Worm (Caenorhabditis elegans): ENCODE results near the gene fil-1.
A peak's percentile ranks its signal among the peaks of the same experiment; 100 is the strongest.

Gene fil-1

DNA sequence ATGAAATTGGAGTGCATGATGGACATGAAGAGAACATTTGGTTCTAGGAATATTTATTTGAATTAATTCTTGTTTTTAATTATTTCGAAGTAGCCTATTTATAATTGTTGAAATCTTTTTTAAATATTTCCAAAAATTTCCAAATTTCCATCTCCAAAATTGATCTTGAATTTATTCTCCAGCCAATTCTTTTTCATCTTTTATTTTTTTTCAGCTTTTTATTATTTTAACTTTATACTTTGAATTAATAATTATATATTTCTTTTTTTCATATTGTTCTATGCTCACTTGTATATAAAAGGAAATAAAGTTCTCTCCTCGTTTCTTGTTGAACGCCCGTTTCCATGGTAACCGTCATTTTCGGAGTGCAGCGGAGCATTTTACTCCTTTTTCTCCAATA lies 13.7 kb upstream of the fil-1 start, which contains the start of gene xbx-1:
xbx-1 (plus strand) TSS at position 301 of the 400 bp plus-strand sequence.
- no peak for TF ChIP-seq let-607 (tag; optimal IDR thresholded peaks at IDR 0.05)
- no peak for TF ChIP-seq him-1 (tag; optimal IDR thresholded peaks at IDR 0.05)

DNA sequence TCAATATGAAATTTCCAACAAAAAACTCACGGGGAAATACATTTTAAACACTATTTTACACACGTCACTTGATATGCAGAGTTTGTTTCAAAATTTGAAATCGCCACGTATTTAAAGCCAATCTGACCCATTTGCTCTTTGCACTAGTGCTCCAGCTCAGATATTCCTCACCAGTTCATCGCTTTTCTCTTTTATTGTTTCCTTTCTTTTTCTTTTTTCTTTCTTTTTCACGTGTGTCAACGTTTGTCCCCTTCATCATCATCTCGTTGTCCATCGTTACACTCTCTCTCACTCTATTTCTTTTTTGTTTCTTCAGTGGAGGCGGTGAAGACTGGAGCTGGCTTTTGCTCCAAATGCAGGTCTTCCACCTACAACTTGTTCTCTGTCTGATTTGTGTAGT lies 9.0 kb upstream of the fil-1 start, which contains the start of gene F02D8.4:
F02D8.4 (plus strand) TSS at position 301 of the 400 bp plus-strand sequence.
- TF ChIP-seq Y67H2A.10 (GFP tag; conservative IDR thresholded peaks at IDR 0.05) (no peak), lin-40 (tag; optimal IDR thresholded peaks at IDR 0.05) (no peak), C06A6.2 (GFP tag; conservative IDR thresholded peaks at IDR 0.05) (no peak), ccch-3 (GFP tag; optimal IDR thresholded peaks at IDR 0.05) (no peak), snpc-4 (GFP tag; optimal IDR thresholded peaks at IDR 0.05) (no peak), snpc-4 (tag; optimal IDR thresholded peaks at IDR 0.05) (no peak), cebp-2 (GFP tag; IDR thresholded peaks at IDR 0.05) (no peak), egl-18 (GFP tag; IDR thresholded peaks at IDR 0.05) (no peak), atf-7 (tag; optimal IDR thresholded peaks at IDR 0.05) (no peak), F10E7.11 (tag; optimal IDR thresholded peaks at IDR 0.05) (no peak), ZK185.1 (tag; optimal IDR thresholded peaks at IDR 0.05; ENCODE audit: poor library complexity, severe bottlenecking) (no peak), ceh-100 (GFP tag; IDR thresholded peaks at IDR 0.05) (no peak), chd-7 (tag; optimal IDR thresholded peaks at IDR 0.05) (no peak), attf-3 (GFP tag; conservative IDR thresholded peaks at IDR 0.05) (no peak), B0261.1 (tag; optimal IDR thresholded peaks at IDR 0.05) (no peak), madf-6 (GFP tag; IDR thresholded peaks at IDR 0.05) (no peak), K12H6.12 (tag; optimal IDR thresholded peaks at IDR 0.05) (no peak)

DNA sequence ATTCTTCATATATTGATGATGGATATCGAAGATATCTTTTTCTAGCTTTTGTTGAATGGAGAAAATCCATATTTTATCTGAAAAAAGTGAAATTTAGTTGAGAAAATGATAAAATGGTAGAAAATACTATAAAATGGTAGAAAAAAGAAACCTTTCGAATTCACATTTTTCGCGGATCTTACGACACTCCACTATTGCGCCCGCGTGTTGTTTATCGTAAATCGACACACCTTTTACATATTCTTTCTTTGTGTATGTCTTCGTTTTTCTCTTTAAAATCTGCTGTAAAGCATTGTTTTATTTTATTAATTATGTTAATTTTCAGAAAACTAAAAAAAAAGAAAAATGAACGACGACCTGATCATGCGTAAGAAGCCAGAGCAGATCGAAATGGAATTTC lies 2.8 kb upstream of the fil-1 start, which contains the start of the genes cdt-2 and T01C3.2:
cdt-2 (minus strand) TSS at position 284 of the 400 bp plus-strand sequence.
T01C3.2 (plus strand) TSS at position 326 of the 400 bp plus-strand sequence.
- TF ChIP-seq lin-40 (tag; optimal IDR thresholded peaks at IDR 0.05): no peak
- TF ChIP-seq attf-3 (GFP tag; conservative IDR thresholded peaks at IDR 0.05): peak; percentile 91
- peak; percentile 32 for TF ChIP-seq efl-1 (GFP tag; optimal IDR thresholded peaks at IDR 0.05)
- TF ChIP-seq ceh-91 (GFP tag; IDR thresholded peaks at IDR 0.05): no peak
- TF ChIP-seq nhr-27 (tag; optimal IDR thresholded peaks at IDR 0.05): no peak
- TF ChIP-seq athp-1 (tag; optimal IDR thresholded peaks at IDR 0.05): no peak
- TF ChIP-seq F39B2.1 (GFP tag; IDR thresholded peaks at IDR 0.05): no peak
- no peak for TF ChIP-seq snpc-1.1 (tag; optimal IDR thresholded peaks at IDR 0.05; ENCODE audit: insufficient read depth)
- no peak for TF ChIP-seq nhr-120 (GFP tag; IDR thresholded peaks at IDR 0.05)
- TF ChIP-seq sptf-2 (GFP tag; optimal IDR thresholded peaks at IDR 0.05): no peak
- no peak for TF ChIP-seq akir-1 (GFP tag; optimal IDR thresholded peaks at IDR 0.05)
- TF ChIP-seq rcor-1 (GFP tag; IDR thresholded peaks at IDR 0.05): no peak
- TF ChIP-seq B0336.3 (GFP tag; IDR thresholded peaks at IDR 0.05): no peak
- no peak for TF ChIP-seq B0019.2 (GFP tag; conservative IDR thresholded peaks at IDR 0.05)
- TF ChIP-seq ets-4 (GFP tag; optimal IDR thresholded peaks at IDR 0.05): no peak

- TF ChIP-seq tbp1 (GFP tag; optimal IDR thresholded peaks at IDR 0.05) (peak; percentile 42), athp-1 (tag; optimal IDR thresholded peaks at IDR 0.05) (peak; percentile 71), zfh-2 (GFP tag; conservative IDR thresholded peaks at IDR 0.05) (no peak), rpc-1 (optimal IDR thresholded peaks at IDR 0.05) (no peak), rpc-1 (tag; optimal IDR thresholded peaks at IDR 0.05) (no peak), F49E8.2 (tag; optimal IDR thresholded peaks at IDR 0.05; ENCODE audit: insufficient read depth) (peak; percentile 77), unc-62 (GFP tag; optimal IDR thresholded peaks at IDR 0.05) (no peak), F22D6.2 (tag; optimal IDR thresholded peaks at IDR 0.05) (no peak), pbrm-1 (GFP tag; IDR thresholded peaks at IDR 0.05) (0 out of 2 replicates have a peak, but pooled peaks have one; percentile 13), B0336.3 (GFP tag; IDR thresholded peaks at IDR 0.05) (peak; percentile 84), F39B2.1 (GFP tag; IDR thresholded peaks at IDR 0.05) (0 out of 2 replicates have a peak, but pooled peaks have one; percentile 43), madf-8 (GFP tag; conservative IDR thresholded peaks at IDR 0.05) (peak; percentile 23; the same call in 1 of the 2 replicates), ztf-22 (GFP tag; optimal IDR thresholded peaks at IDR 0.05) (no peak), Y53G8AR.9 (GFP tag; conservative IDR thresholded peaks at IDR 0.05) (peak; percentile 83; the same call in 1 of the 2 replicates), hrde-1 (tag; optimal IDR thresholded peaks at IDR 0.05; ENCODE audit: borderline replicate concordance) (peak; percentile 89), bed-2 (GFP tag; IDR thresholded peaks at IDR 0.05) (no peak)
Observed at ce11 chrV:14991489-14991888, 2.1 kb upstream of the fil-1 start.

All from whole organism, young adult.